Fruit fly (Drosophila melanogaster): ENCODE measurements around the gene CG31710.

CG31710 gene

dm6 chr2L:9698092-9698922 lies 7.4 kb downstream of the CG31710 start:
- TF ChIP-seq ttk (optimal IDR thresholded peaks at IDR 0.05), result no peak
- no peak for TF ChIP-seq Sin3A (optimal IDR thresholded peaks at IDR 0.05)
- TF ChIP-seq h (optimal IDR thresholded peaks at IDR 0.05), result no peak
- TF ChIP-seq insv (optimal IDR thresholded peaks at IDR 0.05), result no peak
- TF ChIP-seq Myc (optimal IDR thresholded peaks at IDR 0.05), result no peak
- TF ChIP-seq psq (optimal IDR thresholded peaks at IDR 0.05), result no peak

- TF ChIP-seq Myc (optimal IDR thresholded peaks at IDR 0.05) (no peak), insv (optimal IDR thresholded peaks at IDR 0.05) (no peak), ttk (optimal IDR thresholded peaks at IDR 0.05) (no peak), Sin3A (optimal IDR thresholded peaks at IDR 0.05) (no peak), psq (optimal IDR thresholded peaks at IDR 0.05) (no peak), h (optimal IDR thresholded peaks at IDR 0.05) (no peak)
Observed at dm6 chr2L:9697561-9697960, 8.2 kb downstream of the CG31710 start.

- no peak for TF ChIP-seq Myc (optimal IDR thresholded peaks at IDR 0.05)
- TF ChIP-seq h (optimal IDR thresholded peaks at IDR 0.05), result no peak
- TF ChIP-seq psq (optimal IDR thresholded peaks at IDR 0.05), result no peak
- no peak for TF ChIP-seq ttk (optimal IDR thresholded peaks at IDR 0.05)
- TF ChIP-seq insv (optimal IDR thresholded peaks at IDR 0.05), result no peak
- TF ChIP-seq Sin3A (optimal IDR thresholded peaks at IDR 0.05), result no peak
Observed at dm6 chr2L:9695723-9696122, 10.0 kb downstream of the CG31710 start.

dm6 chr2L:9693924-9694610 lies 11.7 kb downstream of the CG31710 start:
- no peak for TF ChIP-seq Sin3A (optimal IDR thresholded peaks at IDR 0.05)
- TF ChIP-seq psq (optimal IDR thresholded peaks at IDR 0.05), result no peak
- no peak for TF ChIP-seq Myc (optimal IDR thresholded peaks at IDR 0.05)
- no peak for TF ChIP-seq insv (optimal IDR thresholded peaks at IDR 0.05)
- no peak for TF ChIP-seq ttk (optimal IDR thresholded peaks at IDR 0.05)
- no peak for TF ChIP-seq h (optimal IDR thresholded peaks at IDR 0.05)

- no peak for TF ChIP-seq psq (optimal IDR thresholded peaks at IDR 0.05)
- TF ChIP-seq ttk (optimal IDR thresholded peaks at IDR 0.05), result no peak
- no peak for TF ChIP-seq Sin3A (optimal IDR thresholded peaks at IDR 0.05)
Observed at dm6 chr2L:9692364-9693348, 13.1 kb downstream of the CG31710 start.

dm6 chr2L:9691230-9691629 lies 14.5 kb downstream of the CG31710 start:
- no peak for TF ChIP-seq Sin3A (optimal IDR thresholded peaks at IDR 0.05)
- TF ChIP-seq psq (optimal IDR thresholded peaks at IDR 0.05), result no peak
- TF ChIP-seq Myc (optimal IDR thresholded peaks at IDR 0.05), result no peak

dm6 chr2L:9690550-9691197 lies 15.1 kb downstream of the CG31710 start:
- TF ChIP-seq h (optimal IDR thresholded peaks at IDR 0.05), result no peak
- TF ChIP-seq psq (optimal IDR thresholded peaks at IDR 0.05), result no peak
- TF ChIP-seq insv (optimal IDR thresholded peaks at IDR 0.05), result no peak
- TF ChIP-seq ttk (optimal IDR thresholded peaks at IDR 0.05), result no peak
- no peak for TF ChIP-seq Myc (optimal IDR thresholded peaks at IDR 0.05)
- no peak for TF ChIP-seq Sin3A (optimal IDR thresholded peaks at IDR 0.05)

- TF ChIP-seq Myc (optimal IDR thresholded peaks at IDR 0.05) (no peak), Sin3A (optimal IDR thresholded peaks at IDR 0.05) (no peak), ttk (optimal IDR thresholded peaks at IDR 0.05) (no peak), insv (optimal IDR thresholded peaks at IDR 0.05) (no peak), psq (optimal IDR thresholded peaks at IDR 0.05) (no peak), h (optimal IDR thresholded peaks at IDR 0.05) (no peak)
Observed at dm6 chr2L:9685993-9686392, 19.8 kb downstream of the CG31710 start.

- TF ChIP-seq ttk (optimal IDR thresholded peaks at IDR 0.05) (no peak), Myc (optimal IDR thresholded peaks at IDR 0.05) (no peak), Sin3A (optimal IDR thresholded peaks at IDR 0.05) (no peak), h (optimal IDR thresholded peaks at IDR 0.05) (no peak), insv (optimal IDR thresholded peaks at IDR 0.05) (no peak), psq (optimal IDR thresholded peaks at IDR 0.05) (no peak)
Observed at dm6 chr2L:9685184-9685583, 20.6 kb downstream of the CG31710 start.

dm6 chr2L:9684108-9684507 lies 21.6 kb downstream of the CG31710 start:
- TF ChIP-seq Sin3A (optimal IDR thresholded peaks at IDR 0.05) (no peak), h (optimal IDR thresholded peaks at IDR 0.05) (no peak), Myc (optimal IDR thresholded peaks at IDR 0.05) (no peak), insv (optimal IDR thresholded peaks at IDR 0.05) (no peak), ttk (optimal IDR thresholded peaks at IDR 0.05) (no peak), psq (optimal IDR thresholded peaks at IDR 0.05) (no peak)

dm6 chr2L:9679789-9680188 lies 26.0 kb downstream of the CG31710 start:
- TF ChIP-seq insv (optimal IDR thresholded peaks at IDR 0.05) (no peak), Sin3A (optimal IDR thresholded peaks at IDR 0.05) (no peak), h (optimal IDR thresholded peaks at IDR 0.05) (no peak), Myc (optimal IDR thresholded peaks at IDR 0.05) (no peak), psq (optimal IDR thresholded peaks at IDR 0.05) (no peak), ttk (optimal IDR thresholded peaks at IDR 0.05) (no peak)

Data from Kc167 (cell line).